Fruit fly (Drosophila melanogaster): ENCODE data around the gene Meics.

dm6 chr3L:13987578-13987977 is 23.1 kb upstream of the Meics start, which contains the start of gene CG9040:
- no peak for TF ChIP-seq CG6654 (GFP tag; optimal IDR thresholded peaks at IDR 0.05)
- TF ChIP-seq CG12299 (tag; optimal IDR thresholded peaks at IDR 0.05) = no peak
- TF ChIP-seq CG7963 (GFP tag; IDR thresholded peaks at IDR 0.05; ENCODE audit: partially characterized antibody) = no peak
- TF ChIP-seq CG11723 (GFP tag; optimal IDR thresholded peaks at IDR 0.05) = no peak
- TF ChIP-seq Aef1 (GFP tag; IDR thresholded peaks at IDR 0.05) = no peak
- no peak for TF ChIP-seq NfI (GFP tag; optimal IDR thresholded peaks at IDR 0.05)

Data from whole organism, embryonic.